Worm (Caenorhabditis elegans) whole organism, L4/young adult: ENCODE data around the gene F16H6.8.

Experiments
- W03F9.2 ChIP-seq: fragments of 150-350 bp; optimal IDR thresholded peaks from 2 replicates; lab custom pipeline; 2014; ENCODE audit warnings: missing biosample characterization, missing genetic modification characterization
- dao-5 ChIP-seq: sonication (generic microtip); optimal IDR thresholded peaks from 2 replicates; lab custom pipeline; 2016; ENCODE audit warnings: missing genotype, missing genetic modification characterization, moderate library complexity, missing compliant biosample characterization
- him-1 ChIP-seq: sonication (generic microtip); optimal IDR thresholded peaks from 2 replicates; lab custom pipeline; 2016; ENCODE audit warnings: missing genotype, missing genetic modification reagents, missing genetic modification characterization, missing compliant biosample characterization

ce11 chrV:18246077-18246476 is 30.0 kb upstream of the F16H6.8 start:
- TF ChIP-seq dao-5 (tag; lab: Kevin White, UChicago) (no peak), him-1 (tag; lab: Kevin White, UChicago) (no peak), W03F9.2 (no peak)
